Worm (Caenorhabditis elegans) whole organism, L1 larva: ENCODE data around the gene T24C4.3.

ENCODE experiments used
- C34B4.2 ChIP-seq: sonication (generic microtip); optimal IDR thresholded peaks from 2 replicates; lab custom pipeline; 2017; ENCODE audit warnings: mild to moderate bottlenecking, missing genetic modification characterization, missing compliant biosample characterization
- aly-2 ChIP-seq: fragments of 150-350 bp; optimal IDR thresholded peaks from 2 replicates; lab custom pipeline; 2014; ENCODE audit warnings: missing biosample characterization, missing genetic modification characterization
- ceh-82 ChIP-seq, 3 experiments: fragments of 150-350 bp in 1 of 3; sonication (generic microtip) in 2 of 3; optimal IDR thresholded peaks; 2 replicates each; lab custom pipeline; 2014 to 2017; ENCODE audit warnings: missing biosample characterization in 3 of 3, missing genetic modification characterization in 3 of 3
- lsy-2 ChIP-seq, 2 experiments: fragments of 150-350 bp; optimal IDR thresholded peaks; 2 replicates each; lab custom pipeline; 2014; ENCODE audit warnings: missing biosample characterization in 2 of 2, missing genetic modification characterization in 2 of 2
- mef-2 ChIP-seq: fragments of 150-350 bp; optimal IDR thresholded peaks from 2 replicates; lab custom pipeline; 2014; ENCODE audit warnings: missing biosample characterization, missing genetic modification characterization
- nhr-11 ChIP-seq: fragments of 150-350 bp; optimal IDR thresholded peaks from 2 replicates; lab custom pipeline; 2014; ENCODE audit warnings: missing biosample characterization, missing genetic modification characterization
- nhr-71 ChIP-seq: sonication (generic microtip); optimal IDR thresholded peaks from 2 replicates; lab custom pipeline; 2016; ENCODE audit warnings: mild to moderate bottlenecking, missing genetic modification characterization, moderate library complexity, missing compliant biosample characterization
- unc-86 ChIP-seq: sonication (generic microtip); optimal IDR thresholded peaks from 2 replicates; lab custom pipeline; 2016; ENCODE audit warnings: missing genetic modification characterization, missing compliant biosample characterization
- vab-15 ChIP-seq: sonication (generic microtip); optimal IDR thresholded peaks from 2 replicates; lab custom pipeline; 2017; ENCODE audit warnings: missing genotype, mild to moderate bottlenecking, missing genetic modification characterization, missing compliant biosample characterization

ce11 chrIII:839491-839890, 32.8 kb downstream of the T24C4.3 start, which contains the start of gene dos-3:
- TF ChIP-seq nhr-71 (no peak), vab-15 (tag; lab: Kevin White, UChicago) (no peak), nhr-11 (no peak), lsy-2 (tag; optimal IDR thresholded peaks at IDR 0.05; lab: Kevin White, UChicago) (no peak), ceh-82 (tag; optimal IDR thresholded peaks at IDR 0.05; lab: Kevin White, UChicago) (no peak), C34B4.2 (tag; lab: Kevin White, UChicago) (no peak), unc-86 (tag; lab: Kevin White, UChicago) (no peak), mef-2 (tag; lab: Kevin White, UChicago) (no peak), aly-2 (no peak)
